Fruit fly (Drosophila melanogaster) whole organism, embryonic: Measurements from ENCODE around the gene dre4.

Experiments
- Abd-B ChIP-seq: fragments of 200-800 bp; sonication (Bioruptor generic); optimal IDR thresholded peaks from 2 replicates; lab custom pipeline; 2018; ENCODE audit warnings: missing biosample characterization, mild to moderate bottlenecking, missing genetic modification characterization, moderate library complexity
- Adf1 ChIP-seq: fragments of 200-800 bp; sonication (Bioruptor generic); IDR thresholded peaks from 2 replicates; pipeline ENCODE4 v1.3.6; 2022; ENCODE audit warnings: missing biosample characterization, missing genetic modification characterization
- CG11504 ChIP-seq: fragments of 200-800 bp; sonication (Bioruptor generic); optimal IDR thresholded peaks from 3 replicates; lab custom pipeline; 2019; ENCODE audit warnings: missing biosample characterization, mild to moderate bottlenecking, missing genetic modification characterization, moderate library complexity
- CG13287 ChIP-seq: fragments of 200-800 bp; sonication (Bioruptor generic); IDR thresholded peaks from 2 replicates; pipeline ENCODE4 v1.3.6; 2022; ENCODE audit warnings: missing biosample characterization, missing genetic modification characterization; ENCODE audit not compliant: partially characterized antibody
- CG13296 ChIP-seq: fragments of 200-800 bp; sonication (Bioruptor generic); optimal IDR thresholded peaks from 3 replicates; lab custom pipeline; 2018; ENCODE audit warnings: missing biosample characterization, mild to moderate bottlenecking, missing genetic modification characterization
- CG14667 ChIP-seq: fragments of 200-800 bp; sonication (Bioruptor generic); IDR thresholded peaks from 2 replicates; pipeline ENCODE4 v1.3.6; 2022; ENCODE audit warnings: missing biosample characterization, missing genetic modification characterization
- CG14965 ChIP-seq: fragments of 200-800 bp; sonication (Bioruptor generic); optimal IDR thresholded peaks from 2 replicates; lab custom pipeline; 2016; ENCODE audit warnings: missing biosample characterization, missing genetic modification characterization, borderline replicate concordance
- CG15514 ChIP-seq: fragments of 200-800 bp; sonication (Bioruptor generic); optimal IDR thresholded peaks from 3 replicates; lab custom pipeline; 2017; ENCODE audit warnings: missing biosample characterization, missing genetic modification characterization, mild to moderate bottlenecking, moderate library complexity, missing genetic modification reagents
- CG18011 ChIP-seq: fragments of 200-800 bp; sonication (Bioruptor generic); optimal IDR thresholded peaks from 2 replicates; lab custom pipeline; 2017; ENCODE audit warnings: missing biosample characterization, missing genetic modification characterization, mild to moderate bottlenecking, moderate library complexity, missing genotype
- CG18262 ChIP-seq: fragments of 200-800 bp; optimal IDR thresholded peaks from 3 replicates; lab custom pipeline; 2019; ENCODE audit warnings: missing biosample characterization, mild to moderate bottlenecking, missing genetic modification characterization, moderate library complexity
- CG31441 ChIP-seq: fragments of 200-800 bp; sonication (Bioruptor generic); IDR thresholded peaks from 2 replicates; pipeline ENCODE4 v1.3.6; 2022; ENCODE audit warnings: missing biosample characterization, missing genetic modification characterization
- CG34376 ChIP-seq: fragments of 200-800 bp; sonication (Bioruptor generic); optimal IDR thresholded peaks from 2 replicates; lab custom pipeline; 2018; ENCODE audit warnings: missing biosample characterization, mild to moderate bottlenecking, missing genetic modification characterization
- CG4282 ChIP-seq: fragments of 200-800 bp; sonication (Bioruptor generic); optimal IDR thresholded peaks from 2 replicates; lab custom pipeline; 2016; ENCODE audit warnings: missing biosample characterization, missing genetic modification characterization
- CG5245 ChIP-seq: fragments of 200-800 bp; sonication (Bioruptor generic); optimal IDR thresholded peaks from 3 replicates; lab custom pipeline; 2016; ENCODE audit warnings: missing biosample characterization, missing genetic modification characterization
- CG7271 ChIP-seq: fragments of 200-800 bp; sonication (Bioruptor generic); optimal IDR thresholded peaks from 2 replicates; lab custom pipeline; 2018; ENCODE audit warnings: missing biosample characterization, mild to moderate bottlenecking, missing genetic modification characterization, moderate library complexity
- CG8089 ChIP-seq: fragments of 200-800 bp; sonication (Bioruptor generic); optimal IDR thresholded peaks from 3 replicates; lab custom pipeline; 2016; ENCODE audit warnings: missing biosample characterization, missing genetic modification characterization
- CG9215 ChIP-seq: fragments of 200-800 bp; sonication (Bioruptor generic); IDR thresholded peaks from 2 replicates; pipeline ENCODE4 v1.3.6; 2022; ENCODE audit warnings: missing biosample characterization, missing genetic modification characterization
- D19B ChIP-seq: fragments of 200-800 bp; sonication (Bioruptor generic); optimal IDR thresholded peaks from 2 replicates; lab custom pipeline; 2017; ENCODE audit warnings: missing biosample characterization, mild to moderate bottlenecking, missing genetic modification characterization
- Dref ChIP-seq: fragments of 200-800 bp; sonication (Bioruptor generic); IDR thresholded peaks from 2 replicates; pipeline ENCODE4 v1.3.6; 2022; ENCODE audit warnings: missing biosample characterization, missing genetic modification characterization
- E2f1 ChIP-seq: fragments of 200-800 bp; sonication (Bioruptor generic); IDR thresholded peaks from 2 replicates; pipeline ENCODE4 v1.3.6; 2022; ENCODE audit warnings: missing biosample characterization, missing genetic modification characterization
- Eip74EF ChIP-seq, 2 experiments: fragments of 200-800 bp in 1 of 2; fragments of >200 bp in 1 of 2; sonication (Bioruptor generic) in 1 of 2; optimal IDR thresholded peaks; 2 replicates each; lab custom pipeline; 2017 to 2019; ENCODE audit warnings: missing biosample characterization in 2 of 2, missing genetic modification characterization in 2 of 2, mild to moderate bottlenecking in 1 of 2, moderate library complexity in 1 of 2
- HLH4C ChIP-seq: fragments of 200-800 bp; sonication (Bioruptor generic); IDR thresholded peaks from 3 replicates; pipeline ENCODE4 v1.3.6; 2022; ENCODE audit warnings: missing biosample characterization, missing genetic modification characterization; ENCODE audit not compliant: partially characterized antibody
- HLH54F ChIP-seq: fragments of 200-800 bp; sonication (Bioruptor generic); optimal IDR thresholded peaks from 3 replicates; lab custom pipeline; 2016; ENCODE audit warnings: missing biosample characterization, missing genetic modification characterization
- Hr51 ChIP-seq, 2 experiments: fragments of 200-800 bp; sonication (Bioruptor generic); optimal IDR thresholded peaks; 2 replicates in 1 of 2; 3 replicates in 1 of 2; lab custom pipeline; 2016 to 2018; ENCODE audit warnings: missing biosample characterization in 2 of 2, missing genetic modification characterization in 2 of 2, mild to moderate bottlenecking in 1 of 2, moderate library complexity in 1 of 2
- Med ChIP-seq: fragments of 200-800 bp; sonication (Bioruptor generic); peaks from one replicate; lab custom pipeline; 2016; ENCODE audit warnings: missing biosample characterization, missing genetic modification characterization, mild to moderate bottlenecking, inconsistent platforms, moderate library complexity
- Ravus ChIP-seq: fragments of 200-800 bp; sonication (Bioruptor generic); IDR thresholded peaks from 2 replicates; pipeline ENCODE4 v1.3.6; 2022; ENCODE audit warnings: missing biosample characterization, missing genetic modification characterization
- Sox102F ChIP-seq: fragments of 200-800 bp; sonication (Bioruptor generic); optimal IDR thresholded peaks from 2 replicates; lab custom pipeline; 2018; ENCODE audit warnings: missing biosample characterization, mild to moderate bottlenecking, missing genetic modification characterization, moderate library complexity
- Ssrp ChIP-seq: fragments of 200-800 bp; sonication (Bioruptor generic); optimal IDR thresholded peaks from 2 replicates; lab custom pipeline; 2018; ENCODE audit warnings: missing biosample characterization, mild to moderate bottlenecking, missing genetic modification characterization, moderate library complexity
- Trl ChIP-seq, 3 experiments: fragments of >200 bp in 2 of 3; fragments of 200-800 bp in 1 of 3; sonication (Bioruptor generic) in 1 of 3; optimal IDR thresholded peaks; 2 replicates in 1 of 3; 3 replicates in 2 of 3; lab custom pipeline; 2016 to 2017; ENCODE audit warnings: missing biosample characterization in 1 of 3, missing genetic modification characterization in 1 of 3
- Usf ChIP-seq: fragments of 200-800 bp; sonication (Bioruptor generic); optimal IDR thresholded peaks from 2 replicates; lab custom pipeline; 2017; ENCODE audit warnings: missing genotype, missing biosample characterization, missing genetic modification characterization
- Xrp1 ChIP-seq: fragments of 200-800 bp; sonication (Bioruptor generic); IDR thresholded peaks from 2 replicates; pipeline ENCODE4 v1.3.6; 2022; ENCODE audit warnings: missing biosample characterization, missing genetic modification characterization
- al ChIP-seq: fragments of 200-800 bp; sonication (Bioruptor generic); IDR thresholded peaks from 2 replicates; pipeline ENCODE4 v1.3.6; 2022; ENCODE audit warnings: missing biosample characterization, missing genetic modification characterization
- aop ChIP-seq: fragments of 200-800 bp; sonication (Bioruptor generic); IDR thresholded peaks from 2 replicates; pipeline ENCODE4 v1.3.6; 2022; ENCODE audit warnings: missing biosample characterization, missing genetic modification characterization
- caup ChIP-seq: fragments of 200-800 bp; sonication (Bioruptor generic); optimal IDR thresholded peaks from 3 replicates; lab custom pipeline; 2017; ENCODE audit warnings: missing biosample characterization, mild to moderate bottlenecking, missing genetic modification characterization, moderate library complexity; ENCODE audit not compliant: severe bottlenecking
- dati ChIP-seq: fragments of 200-800 bp; sonication (Bioruptor generic); IDR thresholded peaks from 2 replicates; pipeline ENCODE4 v1.3.6; 2022; ENCODE audit warnings: missing biosample characterization, missing genetic modification characterization
- dpn ChIP-seq, 2 experiments: fragments of 200-800 bp; sonication (Bioruptor generic); optimal IDR thresholded peaks; 3 replicates each; lab custom pipeline; 2016; ENCODE audit warnings: missing biosample characterization in 2 of 2, missing genetic modification characterization in 2 of 2
- gce ChIP-seq: fragments of 200-800 bp; sonication (Bioruptor generic); IDR thresholded peaks from 3 replicates; pipeline ENCODE4 v1.3.6; 2022; ENCODE audit warnings: missing biosample characterization, missing genetic modification characterization
- gcm ChIP-seq: fragments of 200-800 bp; sonication (Bioruptor generic); optimal IDR thresholded peaks from 2 replicates; lab custom pipeline; 2019; ENCODE audit warnings: missing biosample characterization, mild to moderate bottlenecking, missing genetic modification characterization, moderate library complexity
- hkb ChIP-seq, 2 experiments: fragments of 200-800 bp in 1 of 2; fragments of >200 bp in 1 of 2; sonication (Bioruptor generic) in 1 of 2; IDR thresholded peaks in 1 of 2; optimal IDR thresholded peaks in 1 of 2; 2 replicates each; pipeline versions ENCODE4 v1.3.6 to Lab custom; 2017 to 2022; ENCODE audit warnings: missing biosample characterization in 1 of 2, missing genetic modification characterization in 1 of 2
- nmo ChIP-seq: fragments of 200-800 bp; sonication (Bioruptor generic); optimal IDR thresholded peaks from 2 replicates; lab custom pipeline; 2018; ENCODE audit warnings: missing biosample characterization, mild to moderate bottlenecking, missing genetic modification characterization, moderate library complexity
- otp ChIP-seq: fragments of 200-800 bp; sonication (Bioruptor generic); IDR thresholded peaks from 3 replicates; pipeline ENCODE4, ENCODE4 v1.3.6; 2022; ENCODE audit warnings: missing biosample characterization, missing genetic modification characterization
- sc ChIP-seq, 3 experiments: fragments of >200 bp in 2 of 3; fragments of 200-800 bp in 1 of 3; sonication (Bioruptor generic) in 1 of 3; optimal IDR thresholded peaks; 2 replicates in 2 of 3; 3 replicates in 1 of 3; lab custom pipeline; 2017; ENCODE audit warnings: mild to moderate bottlenecking in 1 of 3, missing biosample characterization in 1 of 3, missing genetic modification characterization in 1 of 3, missing genetic modification reagents in 1 of 3
- sna ChIP-seq: fragments of 200-800 bp; sonication (Bioruptor generic); IDR thresholded peaks from 2 replicates; pipeline ENCODE4 v1.3.6; 2022; ENCODE audit warnings: missing biosample characterization, missing genetic modification characterization; ENCODE audit not compliant: partially characterized antibody
- sqz ChIP-seq: fragments of 200-800 bp; sonication (Bioruptor generic); optimal IDR thresholded peaks from 3 replicates; lab custom pipeline; 2018; ENCODE audit warnings: missing biosample characterization, mild to moderate bottlenecking, missing genetic modification characterization
- tna ChIP-seq: fragments of 200-800 bp; sonication (Bioruptor generic); IDR thresholded peaks from 2 replicates; pipeline ENCODE4 v1.3.6; 2022; ENCODE audit warnings: missing biosample characterization, missing genetic modification characterization; ENCODE audit not compliant: partially characterized antibody
- twi ChIP-seq: fragments of 200-800 bp; optimal IDR thresholded peaks from 2 replicates; lab custom pipeline; 2019; ENCODE audit warnings: missing biosample characterization, mild to moderate bottlenecking, missing genetic modification characterization, moderate library complexity
- vvl ChIP-seq: fragments of 200-800 bp; sonication (Bioruptor generic); IDR thresholded peaks from 2 replicates; pipeline ENCODE4 v1.3.6; 2022; ENCODE audit warnings: missing biosample characterization, missing genetic modification characterization
- z ChIP-seq: fragments of 200-800 bp; sonication (Bioruptor generic); IDR thresholded peaks from 3 replicates; pipeline ENCODE4 v1.3.6; 2022; ENCODE audit warnings: missing biosample characterization, missing genetic modification characterization

Gene dre4

DNA sequence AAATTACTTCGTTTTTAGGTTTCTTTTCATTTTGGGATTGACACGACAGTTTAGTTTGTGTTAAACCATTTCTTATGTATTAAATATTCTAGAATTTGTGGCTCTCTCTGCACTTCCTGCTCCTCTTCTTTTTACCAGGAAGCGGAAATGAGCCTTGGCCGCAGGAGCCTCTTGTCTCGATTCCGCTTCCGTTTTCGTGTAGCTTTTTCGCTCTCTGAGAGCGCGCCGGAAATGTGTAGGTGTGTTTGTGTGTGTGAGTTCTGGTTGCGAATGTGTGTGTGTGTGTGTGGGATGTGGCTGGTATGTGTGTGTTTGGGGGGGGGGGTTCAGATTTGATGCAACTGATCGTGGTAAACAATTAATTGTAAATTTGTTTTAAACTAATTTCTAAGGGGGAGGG is 16.5 kb downstream of the dre4 start (continued):
- TF ChIP-seq dpn (GFP tag; optimal IDR thresholded peaks at IDR 0.05; lab: Kevin White, UChicago) (peak in 1 of 2 experiments; percentile 23), Xrp1 (GFP tag; lab: Robert Waterston, UW) (no peak), D19B (GFP tag; lab: Kevin White, UChicago) (no peak), CG31441 (GFP tag; lab: Robert Waterston, UW) (no peak), CG5245 (GFP tag; lab: Kevin White, UChicago) (peak; percentile 5), nmo (GFP tag; lab: Kevin White, UChicago) (no peak), Adf1 (GFP tag; lab: Robert Waterston, UW) (no peak), z (GFP tag; lab: Robert Waterston, UW) (0 out of 3 replicates have a peak, but pooled peaks have one; percentile 16), Dref (GFP tag; lab: Robert Waterston, UW) (no peak), HLH4C (GFP tag; lab: Robert Waterston, UW) (no peak), E2f1 (GFP tag; lab: Robert Waterston, UW) (no peak), Trl (optimal IDR thresholded peaks at IDR 0.05; lab: Kevin White, UChicago) (peak; percentile 24 to 46), Trl (GFP tag; optimal IDR thresholded peaks at IDR 0.05; lab: Kevin White, UChicago) (no peak), al (GFP tag; lab: Robert Waterston, UW) (no peak), sna (GFP tag; lab: Robert Waterston, UW) (no peak), Sox102F (GFP tag; lab: Kevin White, UChicago) (no peak), Med (peak; percentile 80), CG18011 (no peak), CG15514 (GFP tag; lab: Kevin White, UChicago) (peak; percentile 30), CG9215 (no peak), CG34376 (GFP tag; lab: Kevin White, UChicago) (peak; percentile 22), CG8089 (GFP tag; lab: Kevin White, UChicago) (no peak), Ravus (GFP tag; lab: Robert Waterston, UW) (no peak), CG14965 (GFP tag; lab: Kevin White, UChicago) (no peak), gce (GFP tag; lab: Robert Waterston, UW) (0 out of 3 replicates have a peak, but pooled peaks have one; percentile 13), sqz (GFP tag; lab: Kevin White, UChicago) (no peak), CG13296 (GFP tag; lab: Kevin White, UChicago) (peak; percentile 36), CG14667 (GFP tag; lab: Robert Waterston, UW) (no peak), vvl (GFP tag; lab: Robert Waterston, UW) (peak; percentile 17; the same call in 1 of the 2 replicates), dati (no peak), twi (tag; lab: Kevin White, UChicago) (no peak), Eip74EF (GFP tag; optimal IDR thresholded peaks at IDR 0.05; lab: Kevin White, UChicago) (peak in 1 of 2 experiments; percentile 21), gcm (GFP tag; lab: Kevin White, UChicago) (no peak), CG7271 (tag; lab: Kevin White, UChicago) (peak; percentile 76), Abd-B (no peak), sc (optimal IDR thresholded peaks at IDR 0.05; lab: Kevin White, UChicago) (no peak), sc (GFP tag; optimal IDR thresholded peaks at IDR 0.05; lab: Kevin White, UChicago) (no peak), Ssrp (tag; lab: Kevin White, UChicago) (no peak), caup (GFP tag; lab: Kevin White, UChicago) (peak; percentile 7), aop (GFP tag; lab: Robert Waterston, UW) (peak; percentile 76; the same call in 1 of the 2 replicates), Usf (GFP tag; lab: Kevin White, UChicago) (no peak), HLH54F (GFP tag; lab: Kevin White, UChicago) (no peak), hkb (optimal IDR thresholded peaks at IDR 0.05; lab: Kevin White, UChicago) (no peak), hkb (GFP tag; IDR thresholded peaks at IDR 0.05; lab: Robert Waterston, UW) (no peak), Hr51 (GFP tag; optimal IDR thresholded peaks at IDR 0.05; lab: Kevin White, UChicago) (no peak), CG11504 (tag; lab: Kevin White, UChicago) (no peak), CG18262 (no peak), tna (no peak), CG4282 (GFP tag; lab: Kevin White, UChicago) (no peak), CG13287 (no peak), otp (GFP tag; lab: Robert Waterston, UW) (0 out of 3 replicates have a peak, but pooled peaks have one; percentile 14)
